Fruit fly (Drosophila melanogaster) whole organism, embryonic: Measurements from ENCODE around the gene CG42535.

Experiments
- Abd-B ChIP-seq: fragments of 200-800 bp; sonication (Bioruptor generic); optimal IDR thresholded peaks from 2 replicates; lab custom pipeline; 2018; ENCODE audit warnings: missing biosample characterization, mild to moderate bottlenecking, missing genetic modification characterization, moderate library complexity
- CG10321 ChIP-seq: fragments of 200-800 bp; sonication (Bioruptor generic); IDR thresholded peaks from 2 replicates; pipeline ENCODE4 v1.3.6; 2022; ENCODE audit warnings: missing biosample characterization, missing genetic modification characterization
- CG10979 ChIP-seq: fragments of 200-800 bp; sonication (Bioruptor generic); optimal IDR thresholded peaks from 2 replicates; lab custom pipeline; 2018; ENCODE audit warnings: missing biosample characterization, mild to moderate bottlenecking, missing genetic modification characterization, moderate library complexity
- CG11504 ChIP-seq: fragments of 200-800 bp; sonication (Bioruptor generic); optimal IDR thresholded peaks from 3 replicates; lab custom pipeline; 2019; ENCODE audit warnings: missing biosample characterization, mild to moderate bottlenecking, missing genetic modification characterization, moderate library complexity
- CG11696 ChIP-seq: fragments of 200-800 bp; sonication (Bioruptor generic); IDR thresholded peaks from 2 replicates; pipeline ENCODE4 v1.3.6; 2022; ENCODE audit warnings: missing biosample characterization, missing genetic modification characterization
- CG13296 ChIP-seq: fragments of 200-800 bp; sonication (Bioruptor generic); optimal IDR thresholded peaks from 3 replicates; lab custom pipeline; 2018; ENCODE audit warnings: missing biosample characterization, mild to moderate bottlenecking, missing genetic modification characterization
- CG14710 ChIP-seq: fragments of 200-800 bp; sonication (Bioruptor generic); optimal IDR thresholded peaks from 3 replicates; lab custom pipeline; 2019; ENCODE audit warnings: missing biosample characterization, mild to moderate bottlenecking, missing genetic modification characterization, moderate library complexity
- CG17361 ChIP-seq: fragments of 200-800 bp; sonication (Bioruptor generic); IDR thresholded peaks from 3 replicates; pipeline ENCODE4 v1.3.6; 2022; ENCODE audit warnings: missing biosample characterization, missing genetic modification characterization
- CG18262 ChIP-seq: fragments of 200-800 bp; optimal IDR thresholded peaks from 3 replicates; lab custom pipeline; 2019; ENCODE audit warnings: missing biosample characterization, mild to moderate bottlenecking, missing genetic modification characterization, moderate library complexity
- CG1832 ChIP-seq: fragments of 200-800 bp; sonication (Bioruptor generic); optimal IDR thresholded peaks from 2 replicates; lab custom pipeline; 2017; ENCODE audit warnings: missing biosample characterization, mild to moderate bottlenecking, missing genetic modification characterization, inconsistent platforms
- CG18599 ChIP-seq: fragments of 200-800 bp; sonication (Bioruptor generic); optimal IDR thresholded peaks from 3 replicates; lab custom pipeline; 2017; ENCODE audit warnings: missing biosample characterization, missing genetic modification characterization, mild to moderate bottlenecking, moderate library complexity, missing genetic modification reagents
- CG2678 ChIP-seq: fragments of 200-800 bp; sonication (Bioruptor generic); optimal IDR thresholded peaks from 3 replicates; lab custom pipeline; 2019; ENCODE audit warnings: missing biosample characterization, mild to moderate bottlenecking, missing genetic modification characterization, moderate library complexity
- CG2712 ChIP-seq: fragments of 200-800 bp; optimal IDR thresholded peaks from 3 replicates; lab custom pipeline; 2019; ENCODE audit warnings: missing biosample characterization, mild to moderate bottlenecking, missing genetic modification characterization, moderate library complexity
- CG31441 ChIP-seq: fragments of 200-800 bp; sonication (Bioruptor generic); IDR thresholded peaks from 2 replicates; pipeline ENCODE4 v1.3.6; 2022; ENCODE audit warnings: missing biosample characterization, missing genetic modification characterization
- CG7839 ChIP-seq: fragments of 200-800 bp; sonication (Bioruptor generic); optimal IDR thresholded peaks from 3 replicates; lab custom pipeline; 2018; ENCODE audit warnings: missing biosample characterization, mild to moderate bottlenecking, missing genetic modification characterization, moderate library complexity
- CrebB ChIP-seq: fragments of 200-800 bp; sonication (Bioruptor generic); optimal IDR thresholded peaks from 3 replicates; lab custom pipeline; 2018; ENCODE audit warnings: missing biosample characterization, mild to moderate bottlenecking, missing genetic modification characterization
- D19A ChIP-seq: fragments of 200-800 bp; optimal IDR thresholded peaks from 3 replicates; lab custom pipeline; 2019; ENCODE audit warnings: missing biosample characterization, mild to moderate bottlenecking, missing genetic modification characterization, moderate library complexity
- E2f1 ChIP-seq: fragments of 200-800 bp; sonication (Bioruptor generic); IDR thresholded peaks from 2 replicates; pipeline ENCODE4 v1.3.6; 2022; ENCODE audit warnings: missing biosample characterization, missing genetic modification characterization
- Elba2 ChIP-seq: fragments of 200-800 bp; sonication (Bioruptor generic); optimal IDR thresholded peaks from 3 replicates; lab custom pipeline; 2016; ENCODE audit warnings: missing biosample characterization, missing genetic modification characterization
- Hr51 ChIP-seq, 2 experiments: fragments of 200-800 bp; sonication (Bioruptor generic); optimal IDR thresholded peaks; 2 replicates in 1 of 2; 3 replicates in 1 of 2; lab custom pipeline; 2016 to 2018; ENCODE audit warnings: missing biosample characterization in 2 of 2, missing genetic modification characterization in 2 of 2, mild to moderate bottlenecking in 1 of 2, moderate library complexity in 1 of 2
- Kr ChIP-seq: fragments of 200-800 bp; sonication (Bioruptor generic); optimal IDR thresholded peaks from 2 replicates; lab custom pipeline; 2017; ENCODE audit warnings: missing biosample characterization, mild to moderate bottlenecking, missing genetic modification characterization
- Lim3 ChIP-seq: fragments of 200-800 bp; sonication (Bioruptor generic); IDR thresholded peaks from 2 replicates; pipeline ENCODE4 v1.3.6; 2022; ENCODE audit warnings: missing biosample characterization, missing genetic modification characterization
- Med ChIP-seq: fragments of 200-800 bp; sonication (Bioruptor generic); peaks from one replicate; lab custom pipeline; 2016; ENCODE audit warnings: missing biosample characterization, missing genetic modification characterization, mild to moderate bottlenecking, inconsistent platforms, moderate library complexity
- Myb ChIP-seq: fragments of 200-800 bp; sonication (Bioruptor generic); optimal IDR thresholded peaks from 2 replicates; lab custom pipeline; 2016; ENCODE audit warnings: missing biosample characterization, missing genetic modification characterization
- Oli ChIP-seq: fragments of 200-800 bp; sonication (Bioruptor generic); optimal IDR thresholded peaks from 2 replicates; lab custom pipeline; 2018; ENCODE audit warnings: missing biosample characterization, mild to moderate bottlenecking, missing genetic modification characterization, moderate library complexity
- PHDP ChIP-seq: fragments of 200-800 bp; sonication (Bioruptor generic); optimal IDR thresholded peaks from 3 replicates; lab custom pipeline; 2018; ENCODE audit warnings: missing biosample characterization, mild to moderate bottlenecking, missing genetic modification characterization, moderate library complexity
- Xrp1 ChIP-seq: fragments of 200-800 bp; sonication (Bioruptor generic); IDR thresholded peaks from 2 replicates; pipeline ENCODE4 v1.3.6; 2022; ENCODE audit warnings: missing biosample characterization, missing genetic modification characterization
- ac ChIP-seq: fragments of 200-800 bp; sonication (Bioruptor generic); optimal IDR thresholded peaks from 3 replicates; lab custom pipeline; 2017; ENCODE audit warnings: missing biosample characterization, mild to moderate bottlenecking, missing genetic modification characterization
- bsh ChIP-seq, 2 experiments: fragments of 200-800 bp; sonication (Bioruptor generic); optimal IDR thresholded peaks; 2 replicates each; lab custom pipeline; 2017 to 2018; ENCODE audit warnings: mild to moderate bottlenecking in 2 of 2, missing biosample characterization in 2 of 2, missing genetic modification characterization in 2 of 2, moderate library complexity in 1 of 2
- chinmo ChIP-seq: fragments of 200-800 bp; sonication (Bioruptor generic); IDR thresholded peaks from 4 replicates; pipeline ENCODE4 v1.3.6; 2022; ENCODE audit warnings: missing biosample characterization, missing genetic modification characterization; ENCODE audit not compliant: partially characterized antibody
- chn ChIP-seq: fragments of 200-800 bp; sonication (Bioruptor generic); optimal IDR thresholded peaks from 2 replicates; lab custom pipeline; 2016; ENCODE audit warnings: missing biosample characterization, missing genetic modification characterization
- dan ChIP-seq: fragments of 200-800 bp; sonication (Bioruptor generic); IDR thresholded peaks from 2 replicates; pipeline ENCODE4 v1.3.6; 2022; ENCODE audit warnings: missing biosample characterization, missing genetic modification characterization
- dmrt99B ChIP-seq: fragments of 200-800 bp; sonication (Bioruptor generic); optimal IDR thresholded peaks from 2 replicates; lab custom pipeline; 2018; ENCODE audit warnings: missing biosample characterization, mild to moderate bottlenecking, missing genetic modification characterization, moderate library complexity
- fd96Cb ChIP-seq: fragments of 200-800 bp; sonication (Bioruptor generic); optimal IDR thresholded peaks from 2 replicates; lab custom pipeline; 2018; ENCODE audit warnings: missing biosample characterization, mild to moderate bottlenecking, missing genetic modification characterization, moderate library complexity
- gem ChIP-seq: fragments of 200-800 bp; sonication (Bioruptor generic); optimal IDR thresholded peaks from 2 replicates; lab custom pipeline; 2019; ENCODE audit warnings: missing biosample characterization, mild to moderate bottlenecking, missing genetic modification characterization, moderate library complexity
- grau ChIP-seq: fragments of 200-800 bp; optimal IDR thresholded peaks from 3 replicates; lab custom pipeline; 2019; ENCODE audit warnings: missing biosample characterization, mild to moderate bottlenecking, missing genetic modification characterization, moderate library complexity
- grn ChIP-seq: fragments of 200-800 bp; sonication (Bioruptor generic); optimal IDR thresholded peaks from 3 replicates; lab custom pipeline; 2017; ENCODE audit warnings: missing biosample characterization, missing genetic modification characterization
- lola ChIP-seq, 3 experiments: fragments of >200 bp in 2 of 3; fragments of 200-800 bp in 1 of 3; sonication (Bioruptor generic) in 1 of 3; optimal IDR thresholded peaks; 2 replicates each; lab custom pipeline; 2017 to 2019; ENCODE audit warnings: missing biosample characterization in 3 of 3, missing genetic modification characterization in 3 of 3, mild to moderate bottlenecking in 1 of 3, moderate library complexity in 1 of 3
- lov ChIP-seq, 2 experiments: fragments of 200-800 bp in 1 of 2; fragments of >200 bp in 1 of 2; sonication (Bioruptor generic) in 1 of 2; IDR thresholded peaks in 1 of 2; optimal IDR thresholded peaks in 1 of 2; 2 replicates in 1 of 2; 3 replicates in 1 of 2; pipeline versions ENCODE4 v1.3.6 to Lab custom; 2017 to 2022; ENCODE audit warnings: missing biosample characterization in 1 of 2, missing genetic modification characterization in 1 of 2
- pan ChIP-seq, 4 experiments: fragments of >200 bp in 3 of 4; fragments of 200-800 bp in 1 of 4; sonication (Bioruptor generic) in 1 of 4; optimal IDR thresholded peaks in 3 of 4; IDR thresholded peaks in 1 of 4; 2 replicates each; pipeline versions ENCODE4 v1.3.6 to Lab custom; 2017 to 2022; ENCODE audit warnings: missing biosample characterization in 2 of 4, missing genetic modification characterization in 2 of 4, mixed read lengths in 1 of 4
- phol ChIP-seq: fragments of 200-800 bp; sonication (Bioruptor generic); optimal IDR thresholded peaks from 3 replicates; lab custom pipeline; 2018; ENCODE audit warnings: missing biosample characterization, mild to moderate bottlenecking, missing genetic modification characterization, moderate library complexity
- prd ChIP-seq, 3 experiments: fragments of >200 bp in 2 of 3; fragments of 200-800 bp in 1 of 3; sonication (Bioruptor generic) in 1 of 3; optimal IDR thresholded peaks in 2 of 3; IDR thresholded peaks in 1 of 3; 2 replicates in 2 of 3; 3 replicates in 1 of 3; pipeline versions ENCODE4 v1.3.6 to Lab custom; 2017 to 2022; ENCODE audit warnings: missing biosample characterization in 1 of 3, missing genetic modification characterization in 1 of 3
- rib ChIP-seq: fragments of 200-800 bp; sonication (Bioruptor generic); IDR thresholded peaks from 2 replicates; pipeline ENCODE4 v1.3.6; 2022; ENCODE audit warnings: missing biosample characterization, missing genetic modification characterization
- shn ChIP-seq: fragments of 200-800 bp; sonication (Bioruptor generic); optimal IDR thresholded peaks from 3 replicates; lab custom pipeline; 2016; ENCODE audit warnings: missing biosample characterization, missing genetic modification characterization
- twi ChIP-seq: fragments of 200-800 bp; optimal IDR thresholded peaks from 2 replicates; lab custom pipeline; 2019; ENCODE audit warnings: missing biosample characterization, mild to moderate bottlenecking, missing genetic modification characterization, moderate library complexity
- zfh1 ChIP-seq: fragments of 200-800 bp; sonication (Bioruptor generic); IDR thresholded peaks from 3 replicates; pipeline ENCODE4 v1.3.6; 2022; ENCODE audit warnings: missing biosample characterization, missing genetic modification characterization

CG42535 gene

dm6 chr3L:10659993-10660743, 29.4 kb upstream of the CG42535 start (continued):
- TF ChIP-seq CG18262 (tag; lab: Kevin White, UChicago) (peak; percentile 52), CG17361 (GFP tag; lab: Robert Waterston, UW) (0 out of 3 replicates have a peak, but pooled peaks have one; percentile 26), D19A (tag; lab: Kevin White, UChicago) (peak; percentile 24), Lim3 (GFP tag; lab: Robert Waterston, UW) (no peak), CG11504 (peak; percentile 43), phol (tag; lab: Kevin White, UChicago) (peak; percentile 32), dmrt99B (peak; percentile 18), CG11696 (GFP tag; lab: Robert Waterston, UW) (no peak), Elba2 (no peak), CrebB (no peak), pan (optimal IDR thresholded peaks at IDR 0.05; lab: Kevin White, UChicago) (no peak), pan (GFP tag; optimal IDR thresholded peaks at IDR 0.05 in 1 of 2, IDR thresholded peaks at IDR 0.05 in 1 of 2) (peak in 1 of 2 experiments; percentile 5), PHDP (tag; lab: Kevin White, UChicago) (peak; percentile 1), CG2678 (tag; lab: Kevin White, UChicago) (peak; percentile 30), lov (optimal IDR thresholded peaks at IDR 0.05; lab: Kevin White, UChicago) (no peak), lov (GFP tag; IDR thresholded peaks at IDR 0.05; lab: Robert Waterston, UW) (0 out of 3 replicates have a peak, but pooled peaks have one; percentile 13), CG10321 (GFP tag; lab: Robert Waterston, UW) (no peak), rib (GFP tag; lab: Robert Waterston, UW) (peak; percentile 13; the same call in 1 of the 2 replicates), grau (tag; lab: Kevin White, UChicago) (peak; percentile 92), CG1832 (GFP tag; lab: Kevin White, UChicago) (peak; percentile 51), CG10979 (tag; lab: Kevin White, UChicago) (peak; percentile 48), Abd-B (GFP tag; lab: Kevin White, UChicago) (no peak), Oli (tag; lab: Kevin White, UChicago) (peak; percentile 7), prd (optimal IDR thresholded peaks at IDR 0.05; lab: Kevin White, UChicago) (no peak), prd (GFP tag; IDR thresholded peaks at IDR 0.05; lab: Robert Waterston, UW) (0 out of 3 replicates have a peak, but pooled peaks have one; percentile 21), bsh (GFP tag; optimal IDR thresholded peaks at IDR 0.05; lab: Kevin White, UChicago) (peak in 1 of 2 experiments; percentile 4), twi (peak; percentile 64), Kr (GFP tag; lab: Kevin White, UChicago) (peak; percentile 37), CG31441 (GFP tag; lab: Robert Waterston, UW) (0 out of 2 replicates have a peak, but pooled peaks have one; percentile 22), CG2712 (tag; lab: Kevin White, UChicago) (peak; percentile 61), CG18599 (GFP tag; lab: Kevin White, UChicago) (peak; percentile 23), CG14710 (tag; lab: Kevin White, UChicago) (peak; percentile 31), CG7839 (tag; lab: Kevin White, UChicago) (peak; percentile 23), lola (GFP tag; optimal IDR thresholded peaks at IDR 0.05; lab: Kevin White, UChicago) (peak in 1 of 3 experiments; percentile 42), Xrp1 (peak; percentile 39; the same call in 1 of the 2 replicates), gem (tag; lab: Kevin White, UChicago) (peak; percentile 52)

- TF ChIP-seq shn (GFP tag; lab: Kevin White, UChicago), result no peak
- TF ChIP-seq grn (GFP tag; lab: Kevin White, UChicago), result no peak
- no peak for TF ChIP-seq chn (GFP tag; lab: Kevin White, UChicago)
- no peak for TF ChIP-seq CG2712 (tag; lab: Kevin White, UChicago)
- peak; percentile 29 for TF ChIP-seq Med (GFP tag; lab: Kevin White, UChicago)
- peak; percentile 91 for TF ChIP-seq ac
- peak; percentile 5; the same call in 1 of the 3 replicates for TF ChIP-seq zfh1
- TF ChIP-seq dan, result no peak
- no peak for TF ChIP-seq chinmo (GFP tag; lab: Robert Waterston, UW)
- TF ChIP-seq Lim3 (GFP tag; lab: Robert Waterston, UW), result no peak
- TF ChIP-seq fd96Cb (tag; lab: Kevin White, UChicago), result no peak
- TF ChIP-seq Myb (GFP tag; lab: Kevin White, UChicago), result no peak
- TF ChIP-seq Hr51 (GFP tag; optimal IDR thresholded peaks at IDR 0.05; lab: Kevin White, UChicago), result no peak
- TF ChIP-seq E2f1, result no peak
- no peak for TF ChIP-seq CG13296 (GFP tag; lab: Kevin White, UChicago)
Observed at dm6 chr3L:10659524-10659923, 28.8 kb upstream of the CG42535 start.
